Worm (Caenorhabditis elegans) whole organism, midembryonic: ENCODE results near the gene copz-1.

Source experiments
- T22C8.4 ChIP-seq: fragments of 200-800 bp; sonication (Bioruptor generic); IDR thresholded peaks from 2 replicates; pipeline ENCODE4 v1.3.6; 2022; ENCODE audit warnings: missing genetic modification characterization, missing compliant biosample characterization
- cog-1 ChIP-seq: sonication (generic microtip); optimal IDR thresholded peaks from 2 replicates; lab custom pipeline; 2016; ENCODE audit warnings: missing genetic modification characterization, missing compliant biosample characterization
- flt-1 ChIP-seq: fragments of 200-800 bp; sonication (Bioruptor generic); IDR thresholded peaks from 2 replicates; pipeline ENCODE4 v1.3.6; 2022; ENCODE audit warnings: missing genetic modification characterization, missing compliant biosample characterization
- klf-2 ChIP-seq: fragments of 200-800 bp; sonication (Bioruptor generic); conservative IDR thresholded peaks from 2 replicates; pipeline ENCODE4 v1.3.6; 2022; ENCODE audit warnings: missing genetic modification reagents, missing genetic modification characterization, missing compliant biosample characterization
- med-1 ChIP-seq: sonication (generic microtip); optimal IDR thresholded peaks from 2 replicates; lab custom pipeline; 2017; ENCODE audit warnings: missing genetic modification characterization, mild to moderate bottlenecking, missing compliant biosample characterization, antibody characterized with exemption, missing genetic modification reagents; ENCODE audit not compliant: insufficient read depth
- ref-1 ChIP-seq: fragments of 200-800 bp; sonication (Bioruptor generic); conservative IDR thresholded peaks from 2 replicates; pipeline ENCODE4 v1.3.6; 2022; ENCODE audit warnings: missing genetic modification reagents, missing genetic modification characterization, missing compliant biosample characterization
- tab-1 ChIP-seq: fragments of 200-800 bp; sonication (Bioruptor generic); IDR thresholded peaks from 2 replicates; pipeline ENCODE4 v1.3.6; 2022; ENCODE audit warnings: missing genetic modification characterization, missing compliant biosample characterization
- ztf-23 ChIP-seq: fragments of 200-800 bp; sonication (Bioruptor generic); IDR thresholded peaks from 2 replicates; pipeline ENCODE4 v1.3.6; 2022; ENCODE audit warnings: missing genetic modification reagents, missing genetic modification characterization, missing compliant biosample characterization
- ztf-29 ChIP-seq: fragments of 200-800 bp; sonication (Bioruptor generic); IDR thresholded peaks from 2 replicates; pipeline ENCODE4 v1.3.6; 2022; ENCODE audit warnings: missing genetic modification reagents, missing genetic modification characterization, missing compliant biosample characterization

DNA sequence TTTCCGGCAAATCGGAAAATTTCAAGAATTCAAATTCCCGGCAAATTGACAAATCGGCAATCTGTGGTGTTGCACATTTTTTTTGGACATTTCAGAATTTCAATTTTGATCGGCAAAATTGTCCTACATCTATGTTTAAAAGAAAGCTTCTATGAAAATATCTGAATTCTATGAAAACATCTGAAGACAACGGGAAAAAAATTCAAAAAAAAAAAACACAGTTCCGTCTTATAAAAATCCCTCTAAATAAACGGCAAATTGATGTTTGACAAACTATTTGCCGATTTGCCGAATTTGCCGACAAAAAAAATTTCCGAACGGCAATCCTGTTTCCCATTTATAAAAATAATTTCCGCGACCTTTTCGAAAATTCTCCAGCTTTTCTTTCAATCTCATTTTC is 41.7 kb downstream of the copz-1 start, which contains the start of gene F44F4.15:
- TF ChIP-seq cog-1 (tag; lab: Kevin White, UChicago) (no peak), ref-1 (GFP tag; lab: Robert Waterston, UW) (no peak), med-1 (GFP tag; lab: Kevin White, UChicago) (no peak), klf-2 (GFP tag; lab: Robert Waterston, UW) (no peak), ztf-29 (GFP tag; lab: Robert Waterston, UW) (no peak), tab-1 (no peak), flt-1 (GFP tag; lab: Robert Waterston, UW) (no peak), ztf-23 (GFP tag; lab: Robert Waterston, UW) (no peak), T22C8.4 (no peak)
